Worm (Caenorhabditis elegans) whole organism, mixed stage, embryonic: Measurements from ENCODE around the gene F54B11.9.

Experiments
- M03D4.4 ChIP-seq: sonication (generic microtip); optimal IDR thresholded peaks from 2 replicates; lab custom pipeline; 2017; ENCODE audit warnings: mild to moderate bottlenecking, missing genetic modification characterization, missing compliant biosample characterization
- bed-3 ChIP-seq: fragments of 200-800 bp; sonication (Bioruptor generic); optimal IDR thresholded peaks from 3 replicates; lab custom pipeline; 2018; ENCODE audit warnings: mild to moderate bottlenecking, missing genetic modification characterization, moderate library complexity, missing compliant biosample characterization
- blmp-1 ChIP-seq: fragments of 150-350 bp; optimal IDR thresholded peaks from 2 replicates; lab custom pipeline; 2014; ENCODE audit warnings: missing biosample characterization, missing genetic modification characterization
- ceh-39 ChIP-seq: fragments of 150-350 bp; optimal IDR thresholded peaks from 2 replicates; lab custom pipeline; 2014; ENCODE audit warnings: missing biosample characterization, missing genetic modification characterization
- ceh-43 ChIP-seq: fragments of 200-800 bp; sonication (Bioruptor generic); optimal IDR thresholded peaks from 2 replicates; lab custom pipeline; 2018; ENCODE audit warnings: mild to moderate bottlenecking, missing genetic modification characterization, moderate library complexity, missing compliant biosample characterization
- ceh-83 ChIP-seq: fragments of 200-800 bp; sonication (Bioruptor generic); optimal IDR thresholded peaks from 2 replicates; lab custom pipeline; 2018; ENCODE audit warnings: mild to moderate bottlenecking, missing genetic modification characterization, missing compliant biosample characterization
- cnd-1 ChIP-seq: fragments of 200-800 bp; sonication (Bioruptor generic); optimal IDR thresholded peaks from 2 replicates; lab custom pipeline; 2018; ENCODE audit warnings: mild to moderate bottlenecking, missing genetic modification characterization, missing compliant biosample characterization
- drap-1 ChIP-seq: fragments of 200-800 bp; sonication (Bioruptor generic); optimal IDR thresholded peaks from 3 replicates; lab custom pipeline; 2018; ENCODE audit warnings: mild to moderate bottlenecking, missing genetic modification characterization, missing compliant biosample characterization
- elt-1 ChIP-seq: sonication (generic microtip); optimal IDR thresholded peaks from 2 replicates; lab custom pipeline; 2017; ENCODE audit warnings: missing genetic modification characterization, mild to moderate bottlenecking, missing compliant biosample characterization, antibody characterized with exemption, moderate library complexity, borderline replicate concordance; ENCODE audit not compliant: insufficient read depth
- elt-3 ChIP-seq: fragments of 150-350 bp; optimal IDR thresholded peaks from 2 replicates; lab custom pipeline; 2014; ENCODE audit warnings: missing biosample characterization, missing genetic modification characterization
- flh-1 ChIP-seq: fragments of 200-800 bp; sonication (Bioruptor generic); optimal IDR thresholded peaks from 2 replicates; lab custom pipeline; 2018; ENCODE audit warnings: mild to moderate bottlenecking, missing genetic modification characterization, moderate library complexity, missing compliant biosample characterization
- ham-2 ChIP-seq: fragments of 200-800 bp; sonication (Bioruptor generic); optimal IDR thresholded peaks from 2 replicates; lab custom pipeline; 2018; ENCODE audit warnings: mild to moderate bottlenecking, missing genetic modification characterization, missing compliant biosample characterization
- lin-13 ChIP-seq: fragments of 150-350 bp; optimal IDR thresholded peaks from 2 replicates; lab custom pipeline; 2014; ENCODE audit warnings: missing biosample characterization, missing genetic modification characterization
- lin-32 ChIP-seq: fragments of 200-800 bp; sonication (Bioruptor generic); optimal IDR thresholded peaks from 2 replicates; lab custom pipeline; 2018; ENCODE audit warnings: mild to moderate bottlenecking, missing genetic modification characterization, missing compliant biosample characterization
- lsy-2 ChIP-seq: fragments of 150-350 bp; optimal IDR thresholded peaks from 2 replicates; lab custom pipeline; 2014; ENCODE audit warnings: missing biosample characterization, missing genetic modification characterization
- mab-5 ChIP-seq: fragments of 150-350 bp; optimal IDR thresholded peaks from 2 replicates; lab custom pipeline; 2014; ENCODE audit warnings: missing biosample characterization, missing genetic modification characterization
- mep-1 ChIP-seq: fragments of 150-350 bp; optimal IDR thresholded peaks from 2 replicates; lab custom pipeline; 2017; ENCODE audit warnings: missing biosample characterization, missing genetic modification reagents, missing genetic modification characterization, inconsistent platforms
- mls-2 ChIP-seq: sonication (generic microtip); optimal IDR thresholded peaks from 2 replicates; lab custom pipeline; 2016; ENCODE audit warnings: mild to moderate bottlenecking, missing genetic modification characterization, moderate library complexity, missing compliant biosample characterization
- nhr-2 ChIP-seq: fragments of 150-350 bp; optimal IDR thresholded peaks from 2 replicates; lab custom pipeline; 2014; ENCODE audit warnings: missing biosample characterization, missing genetic modification characterization
- nhr-237 ChIP-seq: fragments of 150-350 bp; optimal IDR thresholded peaks from 2 replicates; lab custom pipeline; 2014; ENCODE audit warnings: missing biosample characterization, missing genetic modification characterization
- nhr-28 ChIP-seq: fragments of 150-350 bp; optimal IDR thresholded peaks from 2 replicates; lab custom pipeline; 2014; ENCODE audit warnings: missing biosample characterization, missing genetic modification characterization
- nhr-76 ChIP-seq: sonication (generic microtip); optimal IDR thresholded peaks from 2 replicates; lab custom pipeline; 2017; ENCODE audit warnings: missing biosample characterization, missing genetic modification characterization
- pha-4 ChIP-seq: fragments of 150-350 bp; optimal IDR thresholded peaks from 2 replicates; lab custom pipeline; 2018; ENCODE audit warnings: missing biosample characterization, missing genetic modification reagents, missing genetic modification characterization
- sem-2 ChIP-seq: fragments of 200-800 bp; sonication (Bioruptor generic); optimal IDR thresholded peaks from 2 replicates; lab custom pipeline; 2018; ENCODE audit warnings: mild to moderate bottlenecking, missing genetic modification characterization, missing compliant biosample characterization
- sptf-1 ChIP-seq: sonication (generic microtip); optimal IDR thresholded peaks from 2 replicates; lab custom pipeline; 2017; ENCODE audit warnings: mild to moderate bottlenecking, missing genetic modification characterization, moderate library complexity, missing compliant biosample characterization
- tbx-8 ChIP-seq: fragments of 200-800 bp; sonication (Bioruptor generic); optimal IDR thresholded peaks from 2 replicates; lab custom pipeline; 2018; ENCODE audit warnings: mild to moderate bottlenecking, missing genetic modification characterization, moderate library complexity, missing compliant biosample characterization
- unc-120 ChIP-seq: sonication (generic microtip); optimal IDR thresholded peaks from 2 replicates; lab custom pipeline; 2017; ENCODE audit warnings: missing genetic modification characterization, missing compliant biosample characterization; ENCODE audit not compliant: poor library complexity, severe bottlenecking
- unc-39 ChIP-seq: fragments of 150-350 bp; optimal IDR thresholded peaks from 2 replicates; lab custom pipeline; 2014; ENCODE audit warnings: missing biosample characterization, missing genetic modification characterization
- unc-62 ChIP-seq: fragments of 150-350 bp; optimal IDR thresholded peaks from 2 replicates; lab custom pipeline; 2014; ENCODE audit warnings: missing biosample characterization, missing genetic modification reagents, missing genetic modification characterization
- zip-8 ChIP-seq: fragments of 150-350 bp; optimal IDR thresholded peaks from 2 replicates; lab custom pipeline; 2014; ENCODE audit warnings: missing biosample characterization, missing genetic modification characterization
- ztf-11 ChIP-seq: fragments of 150-350 bp; optimal IDR thresholded peaks from 2 replicates; lab custom pipeline; 2014; ENCODE audit warnings: missing biosample characterization, missing genetic modification characterization

The F54B11.9 gene

ce11 chrX:13569854-13570253, 35.5 kb upstream of the F54B11.9 start, which contains the start of gene R01E6.7:
Gene R01E6.7, minus strand, starts transcription at chrX:13569954.
- TF ChIP-seq elt-3 (no peak), ceh-83 (GFP tag; lab: Kevin White, UChicago) (no peak), mab-5 (no peak), ztf-11 (no peak), tbx-8 (no peak), drap-1 (GFP tag; lab: Kevin White, UChicago) (no peak), bed-3 (no peak), mep-1 (tag; lab: Kevin White, UChicago) (no peak)

- TF ChIP-seq ceh-39 (tag; lab: Kevin White, UChicago): no peak
- no peak for TF ChIP-seq ztf-11
- no peak for TF ChIP-seq cnd-1 (tag; lab: Kevin White, UChicago)
- no peak for TF ChIP-seq flh-1 (GFP tag; lab: Kevin White, UChicago)
- no peak for TF ChIP-seq elt-1 (tag; lab: Kevin White, UChicago)
- no peak for TF ChIP-seq nhr-76 (tag; lab: Kevin White, UChicago)
- no peak for TF ChIP-seq nhr-28 (tag; lab: Kevin White, UChicago)
- TF ChIP-seq mep-1 (tag; lab: Kevin White, UChicago): no peak
- no peak for TF ChIP-seq ceh-43 (GFP tag; lab: Kevin White, UChicago)
Observed at ce11 chrX:13574029-13574428, 31.3 kb upstream of the F54B11.9 start.

- TF ChIP-seq lin-13 (no peak), mab-5 (no peak), cnd-1 (tag; lab: Kevin White, UChicago) (no peak), mep-1 (tag; lab: Kevin White, UChicago) (no peak), elt-1 (tag; lab: Kevin White, UChicago) (no peak), drap-1 (GFP tag; lab: Kevin White, UChicago) (no peak), lsy-2 (no peak)
- TF ChIP-seq, all 35 proteins: peak for 0
Observed at ce11 chrX:13578483-13578882, 26.9 kb upstream of the F54B11.9 start, which contains the start of gene F54B11.11. Gene F54B11.11, plus strand, starts transcription at chrX:13578783.

- TF ChIP-seq mab-5 (no peak), blmp-1 (no peak), nhr-237 (tag; lab: Kevin White, UChicago) (no peak), nhr-2 (no peak), zip-8 (tag; lab: Kevin White, UChicago) (no peak), unc-120 (no peak), drap-1 (GFP tag; lab: Kevin White, UChicago) (no peak), sem-2 (GFP tag; lab: Kevin White, UChicago) (no peak), nhr-76 (tag; lab: Kevin White, UChicago) (no peak), lin-32 (GFP tag; lab: Kevin White, UChicago) (no peak), unc-39 (tag; lab: Kevin White, UChicago) (no peak)
Observed at ce11 chrX:13581820-13582219, 23.5 kb upstream of the F54B11.9 start, which contains the start of gene F54B11.10. Gene F54B11.10, plus strand, starts transcription at chrX:13582120.

ce11 chrX:13583895-13584344, 21.4 kb upstream of the F54B11.9 start:
- peak; percentile 90 for TF ChIP-seq nhr-2
- TF ChIP-seq drap-1 (GFP tag; lab: Kevin White, UChicago): peak; percentile 67
- no peak for TF ChIP-seq bed-3
- TF ChIP-seq mls-2 (tag; lab: Kevin White, UChicago): peak; percentile 79
- peak; percentile 70 for TF ChIP-seq unc-62 (GFP tag; lab: Kevin White, UChicago)
- peak; percentile 10 for TF ChIP-seq unc-120
- peak; percentile 70 for TF ChIP-seq cnd-1 (tag; lab: Kevin White, UChicago)
- TF ChIP-seq lin-13: no peak
- TF ChIP-seq M03D4.4 (tag; lab: Kevin White, UChicago): peak; percentile 26
- peak; percentile 67 for TF ChIP-seq lin-32 (GFP tag; lab: Kevin White, UChicago)
- TF ChIP-seq ceh-43 (GFP tag; lab: Kevin White, UChicago): peak; percentile 1
- TF ChIP-seq sptf-1 (tag; lab: Kevin White, UChicago): peak; percentile 69
- TF ChIP-seq mep-1 (tag; lab: Kevin White, UChicago): peak; percentile 46
- peak; percentile 1 for TF ChIP-seq unc-39 (tag; lab: Kevin White, UChicago)
- TF ChIP-seq ceh-39 (tag; lab: Kevin White, UChicago): peak; percentile 87
- no peak for TF ChIP-seq pha-4 (tag; lab: Kevin White, UChicago)
- no peak for TF ChIP-seq mab-5
- TF ChIP-seq ham-2 (GFP tag; lab: Kevin White, UChicago): peak; percentile 63
- no peak for TF ChIP-seq blmp-1
- peak; percentile 27 for TF ChIP-seq elt-1 (tag; lab: Kevin White, UChicago)
